Worm (Caenorhabditis elegans): ENCODE data around the gene rbc-2.

DNA sequence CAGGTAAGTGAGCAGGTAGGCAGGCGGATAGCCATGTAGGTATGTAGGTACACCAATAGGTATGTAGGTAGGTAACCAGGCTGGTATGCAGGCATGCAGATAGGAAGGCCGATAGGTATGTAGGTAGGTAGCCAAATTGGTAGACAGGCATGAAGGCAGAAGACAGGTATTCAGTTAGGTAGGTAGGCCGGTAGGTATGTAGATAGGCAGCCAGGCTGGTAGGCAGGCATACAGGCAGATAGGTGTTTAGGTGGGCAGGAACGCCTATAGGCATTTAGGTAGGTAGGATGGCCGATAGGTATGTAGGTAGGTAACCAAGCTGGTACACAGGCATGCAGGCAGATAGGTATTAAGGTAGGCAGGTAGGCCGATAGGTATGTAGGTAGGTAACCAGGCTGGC, 32.3 kb upstream of the rbc-2 start:
- no peak for TF ChIP-seq mep-1 (tag; optimal IDR thresholded peaks at IDR 0.05)
- TF ChIP-seq elt-3 (tag; optimal IDR thresholded peaks at IDR 0.05) = no peak
- no peak for TF ChIP-seq drap-1 (GFP tag; optimal IDR thresholded peaks at IDR 0.05)
- no peak for TF ChIP-seq blmp-1 (tag; optimal IDR thresholded peaks at IDR 0.05)
- no peak for TF ChIP-seq lin-13 (tag; optimal IDR thresholded peaks at IDR 0.05)
- no peak for TF ChIP-seq ceh-83 (GFP tag; optimal IDR thresholded peaks at IDR 0.05)
